Worm (Caenorhabditis elegans) whole organism, midembryonic: ENCODE results near the gene W06F12.3.

Source experiments
- klf-2 ChIP-seq: fragments of 200-800 bp; sonication (Bioruptor generic); conservative IDR thresholded peaks from 2 replicates; pipeline ENCODE4 v1.3.6; 2022; ENCODE audit warnings: missing genetic modification reagents, missing genetic modification characterization, missing compliant biosample characterization
- med-1 ChIP-seq: sonication (generic microtip); optimal IDR thresholded peaks from 2 replicates; lab custom pipeline; 2017; ENCODE audit warnings: missing genetic modification characterization, mild to moderate bottlenecking, missing compliant biosample characterization, antibody characterized with exemption, missing genetic modification reagents; ENCODE audit not compliant: insufficient read depth
- ref-1 ChIP-seq: fragments of 200-800 bp; sonication (Bioruptor generic); conservative IDR thresholded peaks from 2 replicates; pipeline ENCODE4 v1.3.6; 2022; ENCODE audit warnings: missing genetic modification reagents, missing genetic modification characterization, missing compliant biosample characterization
- tab-1 ChIP-seq: fragments of 200-800 bp; sonication (Bioruptor generic); IDR thresholded peaks from 2 replicates; pipeline ENCODE4 v1.3.6; 2022; ENCODE audit warnings: missing genetic modification characterization, missing compliant biosample characterization
- ztf-29 ChIP-seq: fragments of 200-800 bp; sonication (Bioruptor generic); IDR thresholded peaks from 2 replicates; pipeline ENCODE4 v1.3.6; 2022; ENCODE audit warnings: missing genetic modification reagents, missing genetic modification characterization, missing compliant biosample characterization

- TF ChIP-seq tab-1: no peak
- TF ChIP-seq ztf-29: no peak
- TF ChIP-seq ref-1 (GFP tag; lab: Robert Waterston, UW): no peak
- TF ChIP-seq med-1 (GFP tag; lab: Kevin White, UChicago): no peak
- TF ChIP-seq klf-2 (GFP tag; lab: Robert Waterston, UW): no peak
Measured at ce11 chrIII:13778816-13779215, 44.0 kb downstream of the W06F12.3 start.
